Fruit fly (Drosophila melanogaster) whole organism, embryonic: ENCODE results near the gene CG13843.
A peak's percentile ranks its signal among the peaks of the same experiment; 100 is the strongest.

Source experiments
- CG10543 ChIP-seq: fragments of 200-800 bp; sonication (Bioruptor generic); optimal IDR thresholded peaks from 3 replicates; lab custom pipeline; 2017; ENCODE audit warnings: missing biosample characterization, mild to moderate bottlenecking, missing genetic modification characterization, moderate library complexity
- CG13287 ChIP-seq: fragments of 200-800 bp; sonication (Bioruptor generic); IDR thresholded peaks from 2 replicates; pipeline ENCODE4 v1.3.6; 2022; ENCODE audit warnings: missing biosample characterization, missing genetic modification characterization; ENCODE audit not compliant: partially characterized antibody
- CG14860 ChIP-seq: fragments of 200-800 bp; sonication (Bioruptor generic); IDR thresholded peaks from 3 replicates; pipeline ENCODE4 v1.3.6; 2022; ENCODE audit warnings: missing biosample characterization, missing genetic modification characterization; ENCODE audit not compliant: partially characterized antibody
- CG15011 ChIP-seq: fragments of 200-800 bp; sonication (Bioruptor generic); optimal IDR thresholded peaks from 3 replicates; lab custom pipeline; 2018; ENCODE audit warnings: missing biosample characterization, mild to moderate bottlenecking, missing genetic modification characterization
- CG16813 ChIP-seq: fragments of 200-800 bp; sonication (Bioruptor generic); IDR thresholded peaks from 3 replicates; pipeline ENCODE4 v1.3.6; 2022; ENCODE audit warnings: missing biosample characterization, missing genetic modification characterization; ENCODE audit not compliant: partially characterized antibody
- CG16863 ChIP-seq: fragments of 200-800 bp; sonication (Bioruptor generic); optimal IDR thresholded peaks from 3 replicates; lab custom pipeline; 2016; ENCODE audit warnings: missing biosample characterization, missing genetic modification characterization
- CG17359 ChIP-seq: fragments of 200-800 bp; sonication (Bioruptor generic); optimal IDR thresholded peaks from 3 replicates; lab custom pipeline; 2018; ENCODE audit warnings: missing biosample characterization, mild to moderate bottlenecking, missing genetic modification characterization, moderate library complexity
- CG17568 ChIP-seq: fragments of 200-800 bp; sonication (Bioruptor generic); optimal IDR thresholded peaks from 2 replicates; lab custom pipeline; 2018; ENCODE audit warnings: missing biosample characterization, mild to moderate bottlenecking, missing genetic modification characterization, moderate library complexity
- CG17829 ChIP-seq: fragments of 200-800 bp; optimal IDR thresholded peaks from 2 replicates; lab custom pipeline; 2019; ENCODE audit warnings: missing biosample characterization, mild to moderate bottlenecking, missing genetic modification characterization, moderate library complexity
- CG2120 ChIP-seq: fragments of 200-800 bp; sonication (Bioruptor generic); optimal IDR thresholded peaks from 3 replicates; lab custom pipeline; 2016; ENCODE audit warnings: missing biosample characterization, missing genetic modification characterization
- CG3065 ChIP-seq: fragments of 200-800 bp; sonication (Bioruptor generic); optimal IDR thresholded peaks from 2 replicates; lab custom pipeline; 2016; ENCODE audit warnings: missing biosample characterization, missing genetic modification characterization
- CG33557 ChIP-seq: fragments of 200-800 bp; sonication (Bioruptor generic); optimal IDR thresholded peaks from 2 replicates; lab custom pipeline; 2019; ENCODE audit warnings: missing biosample characterization, mild to moderate bottlenecking, missing genetic modification characterization, moderate library complexity
- CG3407 ChIP-seq: fragments of 200-800 bp; sonication (Bioruptor generic); optimal IDR thresholded peaks from 2 replicates; lab custom pipeline; 2018; ENCODE audit warnings: missing biosample characterization, mild to moderate bottlenecking, missing genetic modification characterization
- CG4282 ChIP-seq: fragments of 200-800 bp; sonication (Bioruptor generic); optimal IDR thresholded peaks from 2 replicates; lab custom pipeline; 2016; ENCODE audit warnings: missing biosample characterization, missing genetic modification characterization
- CG4360 ChIP-seq: fragments of 200-800 bp; sonication (Bioruptor generic); IDR thresholded peaks from 2 replicates; pipeline ENCODE4 v1.3.6; 2022; ENCODE audit warnings: missing biosample characterization, missing genetic modification characterization
- CG4404 ChIP-seq: fragments of 200-800 bp; sonication (Bioruptor generic); IDR thresholded peaks from 2 replicates; pipeline ENCODE4 v1.3.6; 2022; ENCODE audit warnings: missing biosample characterization, missing genetic modification characterization
- CG4617 ChIP-seq: fragments of 200-800 bp; sonication (Bioruptor generic); optimal IDR thresholded peaks from 3 replicates; lab custom pipeline; 2016; ENCODE audit warnings: missing biosample characterization, missing genetic modification characterization, borderline replicate concordance
- CG6654 ChIP-seq: fragments of 200-800 bp; sonication (Bioruptor generic); optimal IDR thresholded peaks from 2 replicates; lab custom pipeline; 2017; ENCODE audit warnings: missing biosample characterization, mild to moderate bottlenecking, missing genetic modification characterization
- CG7963 ChIP-seq: fragments of 200-800 bp; sonication (Bioruptor generic); IDR thresholded peaks from 3 replicates; pipeline ENCODE4 v1.3.6; 2022; ENCODE audit warnings: missing biosample characterization, missing genetic modification characterization; ENCODE audit not compliant: partially characterized antibody
- CG8281 ChIP-seq: fragments of 200-800 bp; sonication (Bioruptor generic); optimal IDR thresholded peaks from 2 replicates; lab custom pipeline; 2018; ENCODE audit warnings: missing biosample characterization, mild to moderate bottlenecking, missing genetic modification characterization, moderate library complexity
- CG8359 ChIP-seq: fragments of 200-800 bp; sonication (Bioruptor generic); optimal IDR thresholded peaks from 2 replicates; lab custom pipeline; 2017; ENCODE audit warnings: missing biosample characterization, mild to moderate bottlenecking, missing genetic modification characterization, borderline replicate concordance
- CG9727 ChIP-seq: fragments of 200-800 bp; sonication (Bioruptor generic); optimal IDR thresholded peaks from 3 replicates; lab custom pipeline; 2017; ENCODE audit warnings: missing biosample characterization, mild to moderate bottlenecking, missing genetic modification characterization
- HLH4C ChIP-seq: fragments of 200-800 bp; sonication (Bioruptor generic); IDR thresholded peaks from 3 replicates; pipeline ENCODE4 v1.3.6; 2022; ENCODE audit warnings: missing biosample characterization, missing genetic modification characterization; ENCODE audit not compliant: partially characterized antibody
- HLHmδ ChIP-seq: fragments of 200-800 bp; sonication (Bioruptor generic); optimal IDR thresholded peaks from 2 replicates; lab custom pipeline; 2018; ENCODE audit warnings: missing biosample characterization, mild to moderate bottlenecking, missing genetic modification characterization, moderate library complexity
- Hr39 ChIP-seq: fragments of >200 bp; optimal IDR thresholded peaks from 2 replicates; lab custom pipeline; 2017
- Jarid2 ChIP-seq: fragments of 200-800 bp; sonication (Bioruptor generic); optimal IDR thresholded peaks from 3 replicates; lab custom pipeline; 2017; ENCODE audit warnings: mild to moderate bottlenecking, missing biosample characterization, missing genetic modification reagents, missing genetic modification characterization
- MBD-R2 ChIP-seq: fragments of 200-800 bp; sonication (Bioruptor generic); IDR thresholded peaks from 2 replicates; pipeline ENCODE4 v1.3.6; 2022; ENCODE audit warnings: missing biosample characterization, missing genetic modification characterization
- MESR4 ChIP-seq: fragments of 200-800 bp; sonication (Bioruptor generic); optimal IDR thresholded peaks from 2 replicates; lab custom pipeline; 2018; ENCODE audit warnings: missing biosample characterization, mild to moderate bottlenecking, missing genetic modification characterization, moderate library complexity
- Nf-YC ChIP-seq: fragments of 200-800 bp; optimal IDR thresholded peaks from 3 replicates; lab custom pipeline; 2019; ENCODE audit warnings: missing biosample characterization, mild to moderate bottlenecking, missing genetic modification characterization, moderate library complexity
- Ravus ChIP-seq: fragments of 200-800 bp; sonication (Bioruptor generic); IDR thresholded peaks from 2 replicates; pipeline ENCODE4 v1.3.6; 2022; ENCODE audit warnings: missing biosample characterization, missing genetic modification characterization
- Sox102F ChIP-seq: fragments of 200-800 bp; sonication (Bioruptor generic); optimal IDR thresholded peaks from 2 replicates; lab custom pipeline; 2018; ENCODE audit warnings: missing biosample characterization, mild to moderate bottlenecking, missing genetic modification characterization, moderate library complexity
- Usf ChIP-seq: fragments of 200-800 bp; sonication (Bioruptor generic); optimal IDR thresholded peaks from 2 replicates; lab custom pipeline; 2017; ENCODE audit warnings: missing genotype, missing biosample characterization, missing genetic modification characterization
- Xbp1 ChIP-seq: fragments of 200-800 bp; sonication (Bioruptor generic); optimal IDR thresholded peaks from 3 replicates; lab custom pipeline; 2016; ENCODE audit warnings: missing biosample characterization, mild to moderate bottlenecking, missing genetic modification characterization
- ac ChIP-seq: fragments of 200-800 bp; sonication (Bioruptor generic); optimal IDR thresholded peaks from 3 replicates; lab custom pipeline; 2017; ENCODE audit warnings: missing biosample characterization, mild to moderate bottlenecking, missing genetic modification characterization
- emc ChIP-seq: fragments of 200-800 bp; sonication (Bioruptor generic); optimal IDR thresholded peaks from 2 replicates; lab custom pipeline; 2016; ENCODE audit warnings: missing biosample characterization, missing genetic modification characterization
- fru ChIP-seq: fragments of >200 bp; optimal IDR thresholded peaks from 2 replicates; lab custom pipeline; 2017
- gcm ChIP-seq: fragments of 200-800 bp; sonication (Bioruptor generic); optimal IDR thresholded peaks from 2 replicates; lab custom pipeline; 2019; ENCODE audit warnings: missing biosample characterization, mild to moderate bottlenecking, missing genetic modification characterization, moderate library complexity
- h ChIP-seq: fragments of >200 bp; optimal IDR thresholded peaks from 2 replicates; lab custom pipeline; 2017
- jing ChIP-seq: fragments of 200-800 bp; sonication (Bioruptor generic); optimal IDR thresholded peaks from 2 replicates; lab custom pipeline; 2018; ENCODE audit warnings: missing biosample characterization, mild to moderate bottlenecking, missing genetic modification characterization
- kah ChIP-seq: fragments of 200-800 bp; sonication (Bioruptor generic); optimal IDR thresholded peaks from 2 replicates; lab custom pipeline; 2018; ENCODE audit warnings: missing biosample characterization, mild to moderate bottlenecking, missing genetic modification characterization
- kay ChIP-seq: fragments of 200-800 bp; sonication (Bioruptor generic); optimal IDR thresholded peaks from 2 replicates; lab custom pipeline; 2016; ENCODE audit warnings: missing biosample characterization, missing genetic modification characterization
- lilli ChIP-seq: fragments of 200-800 bp; sonication (Bioruptor generic); optimal IDR thresholded peaks from 3 replicates; lab custom pipeline; 2016; ENCODE audit warnings: missing biosample characterization, missing genetic modification characterization
- pb ChIP-seq: fragments of 200-800 bp; sonication (Bioruptor generic); optimal IDR thresholded peaks from 3 replicates; lab custom pipeline; 2016; ENCODE audit warnings: missing biosample characterization, missing genetic modification characterization
- pita ChIP-seq: fragments of 200-800 bp; sonication (Bioruptor generic); optimal IDR thresholded peaks from 2 replicates; lab custom pipeline; 2017; ENCODE audit warnings: missing biosample characterization, mild to moderate bottlenecking, missing genetic modification characterization
- prd ChIP-seq, 3 experiments: fragments of >200 bp in 2 of 3; fragments of 200-800 bp in 1 of 3; sonication (Bioruptor generic) in 1 of 3; optimal IDR thresholded peaks in 2 of 3; IDR thresholded peaks in 1 of 3; 2 replicates in 2 of 3; 3 replicates in 1 of 3; pipeline versions ENCODE4 v1.3.6 to Lab custom; 2017 to 2022; ENCODE audit warnings: missing biosample characterization in 1 of 3, missing genetic modification characterization in 1 of 3
- rib ChIP-seq: fragments of 200-800 bp; sonication (Bioruptor generic); IDR thresholded peaks from 2 replicates; pipeline ENCODE4 v1.3.6; 2022; ENCODE audit warnings: missing biosample characterization, missing genetic modification characterization
- sens ChIP-seq: fragments of 200-800 bp; sonication (Bioruptor generic); peaks from one replicate; lab custom pipeline; 2016; ENCODE audit warnings: missing biosample characterization, missing genetic modification characterization
- sim ChIP-seq: fragments of 200-800 bp; sonication (Bioruptor generic); IDR thresholded peaks from 2 replicates; pipeline ENCODE4 v1.3.6; 2022; ENCODE audit warnings: missing biosample characterization, missing genetic modification characterization
- sisA ChIP-seq: fragments of 200-800 bp; sonication (Bioruptor generic); IDR thresholded peaks from 2 replicates; pipeline ENCODE4 v1.3.6; 2022; ENCODE audit warnings: missing biosample characterization, missing genetic modification characterization
- yki ChIP-seq: fragments of >200 bp; optimal IDR thresholded peaks from 3 replicates; lab custom pipeline; 2018
- zf30C ChIP-seq: fragments of 200-800 bp; sonication (Bioruptor generic); optimal IDR thresholded peaks from 3 replicates; lab custom pipeline; 2018; ENCODE audit warnings: missing biosample characterization, mild to moderate bottlenecking, missing genetic modification characterization
- zfh1 ChIP-seq: fragments of 200-800 bp; sonication (Bioruptor generic); IDR thresholded peaks from 3 replicates; pipeline ENCODE4 v1.3.6; 2022; ENCODE audit warnings: missing biosample characterization, missing genetic modification characterization

The CG13843 gene

DNA sequence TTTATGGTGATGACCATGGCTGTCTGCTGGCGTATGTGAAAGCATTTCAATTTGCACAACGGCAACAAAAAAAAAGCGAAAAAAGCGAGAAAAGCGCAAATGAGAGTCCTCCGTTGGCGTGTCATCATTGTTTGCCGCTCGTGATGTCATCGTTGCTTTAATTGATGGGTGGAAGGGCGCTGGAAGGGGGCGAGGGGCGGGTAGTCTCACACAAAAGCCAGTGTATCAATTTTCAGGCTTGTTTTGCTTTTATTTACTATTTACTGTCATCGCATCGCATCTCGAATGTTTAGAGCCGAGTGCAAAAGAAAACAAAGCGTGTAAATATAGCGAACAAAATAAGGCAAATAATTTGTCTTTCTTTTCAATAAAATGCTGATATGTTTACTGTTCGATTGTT is 20.0 kb upstream of the CG13843 start:
- TF ChIP-seq zfh1 (GFP tag; lab: Robert Waterston, UW): 0 out of 3 replicates have a peak, but pooled peaks have one; percentile 10
- TF ChIP-seq sisA (GFP tag; lab: Robert Waterston, UW): no peak
- peak; percentile 32; the same call in 1 of the 2 replicates for TF ChIP-seq sim (GFP tag; lab: Robert Waterston, UW)
- TF ChIP-seq Ravus (GFP tag; lab: Robert Waterston, UW): no peak
- TF ChIP-seq kay (GFP tag; lab: Kevin White, UChicago): no peak
- TF ChIP-seq Usf (GFP tag; lab: Kevin White, UChicago): no peak
- no peak for TF ChIP-seq CG4282 (GFP tag; lab: Kevin White, UChicago)
- TF ChIP-seq CG3065 (GFP tag; lab: Kevin White, UChicago): no peak
- TF ChIP-seq emc (GFP tag; lab: Kevin White, UChicago): no peak
- no peak for TF ChIP-seq CG7963
- TF ChIP-seq CG15011 (GFP tag; lab: Kevin White, UChicago): peak; percentile 25
- peak; percentile 30 for TF ChIP-seq Jarid2 (GFP tag; lab: Kevin White, UChicago)
- peak; percentile 27 for TF ChIP-seq gcm (GFP tag; lab: Kevin White, UChicago)
- peak; percentile 79 for TF ChIP-seq CG17359
- no peak for TF ChIP-seq HLH4C (GFP tag; lab: Robert Waterston, UW)
- no peak for TF ChIP-seq CG17829 (tag; lab: Kevin White, UChicago)
- TF ChIP-seq jing: no peak
- no peak for TF ChIP-seq MBD-R2 (GFP tag; lab: Robert Waterston, UW)
- no peak for TF ChIP-seq zf30C
- no peak for TF ChIP-seq CG9727 (GFP tag; lab: Kevin White, UChicago)
- no peak for TF ChIP-seq prd (optimal IDR thresholded peaks at IDR 0.05; lab: Kevin White, UChicago)
- TF ChIP-seq prd (GFP tag; IDR thresholded peaks at IDR 0.05; lab: Robert Waterston, UW): no peak
- no peak for TF ChIP-seq Nf-YC (tag; lab: Kevin White, UChicago)
- TF ChIP-seq CG4404 (GFP tag; lab: Robert Waterston, UW): no peak
- TF ChIP-seq fru (lab: Kevin White, UChicago): no peak
- TF ChIP-seq CG10543: no peak
- TF ChIP-seq CG14860 (GFP tag; lab: Robert Waterston, UW): no peak
- TF ChIP-seq kah (GFP tag; lab: Kevin White, UChicago): peak; percentile 13
- TF ChIP-seq CG2120 (GFP tag; lab: Kevin White, UChicago): no peak
- TF ChIP-seq Hr39 (lab: Kevin White, UChicago): no peak
- peak; percentile 80 for TF ChIP-seq CG17568 (GFP tag; lab: Kevin White, UChicago)
- TF ChIP-seq CG13287 (GFP tag; lab: Robert Waterston, UW): no peak
- TF ChIP-seq pita (GFP tag; lab: Kevin White, UChicago): no peak
- TF ChIP-seq h (lab: Kevin White, UChicago): no peak
- no peak for TF ChIP-seq MESR4 (GFP tag; lab: Kevin White, UChicago)
- peak; percentile 69 for TF ChIP-seq Sox102F (GFP tag; lab: Kevin White, UChicago)
- no peak for TF ChIP-seq CG4617
- peak; percentile 75 for TF ChIP-seq CG3407
- no peak for TF ChIP-seq yki (lab: Kevin White, UChicago)
- TF ChIP-seq CG4360 (GFP tag; lab: Robert Waterston, UW): 0 out of 2 replicates have a peak, but pooled peaks have one; percentile 33
- TF ChIP-seq sens: peak; percentile 57
- peak; percentile 53 for TF ChIP-seq CG33557 (GFP tag; lab: Kevin White, UChicago)
- peak; percentile 51 for TF ChIP-seq ac (GFP tag; lab: Kevin White, UChicago)
- no peak for TF ChIP-seq CG16863 (GFP tag; lab: Kevin White, UChicago)
- TF ChIP-seq rib (GFP tag; lab: Robert Waterston, UW): no peak
- TF ChIP-seq CG6654 (GFP tag; lab: Kevin White, UChicago): peak; percentile 13
- TF ChIP-seq lilli (GFP tag; lab: Kevin White, UChicago): no peak
- no peak for TF ChIP-seq CG16813 (GFP tag; lab: Robert Waterston, UW)
- peak; percentile 32 for TF ChIP-seq CG8281 (tag; lab: Kevin White, UChicago)
- TF ChIP-seq HLHmδ (GFP tag; lab: Kevin White, UChicago): no peak
- TF ChIP-seq pb (GFP tag; lab: Kevin White, UChicago): no peak
- TF ChIP-seq Xbp1 (GFP tag; lab: Kevin White, UChicago): no peak
- peak; percentile 62 for TF ChIP-seq CG8359 (GFP tag; lab: Kevin White, UChicago)
